Worm (Caenorhabditis elegans): Measurements from ENCODE around the gene F13B6.1.
A peak's percentile ranks its signal among the peaks of the same experiment; 100 is the strongest.

Gene F13B6.1

ce11 chrIV:7478134-7478533, 21.8 kb downstream of the F13B6.1 start, which contains the start of gene rod-1:
Gene rod-1, plus strand, starts transcription at chrIV:7478452.
- TF ChIP-seq W03F9.2 (tag; optimal IDR thresholded peaks at IDR 0.05) (no peak), dao-5 (tag; optimal IDR thresholded peaks at IDR 0.05) (no peak), him-1 (tag; optimal IDR thresholded peaks at IDR 0.05) (no peak)

- TF ChIP-seq dao-5 (tag; optimal IDR thresholded peaks at IDR 0.05) (no peak), him-1 (tag; optimal IDR thresholded peaks at IDR 0.05) (no peak), W03F9.2 (tag; optimal IDR thresholded peaks at IDR 0.05) (no peak)
These were observed 30.0 kb downstream of the F13B6.1 start, which contains the start of the genes his-61 and his-62 for ce11 chrIV:7486201-7486947. Gene his-61, minus strand, starts transcription at chrIV:7486217. Gene his-62, plus strand, starts transcription at chrIV:7486545.

- TF ChIP-seq dao-5 (tag; optimal IDR thresholded peaks at IDR 0.05) (peak; percentile 12), W03F9.2 (tag; optimal IDR thresholded peaks at IDR 0.05) (no peak)
These were observed 31.5 kb downstream of the F13B6.1 start, which contains the start of the genes his-60 and his-59 for ce11 chrIV:7487554-7488456. Gene his-60, minus strand, starts transcription at chrIV:7487992. Gene his-59, plus strand, starts transcription at chrIV:7488249.

- TF ChIP-seq W03F9.2 (tag; optimal IDR thresholded peaks at IDR 0.05) (no peak), him-1 (tag; optimal IDR thresholded peaks at IDR 0.05) (no peak), dao-5 (tag; optimal IDR thresholded peaks at IDR 0.05) (no peak)
These were observed 32.1 kb downstream of the F13B6.1 start for ce11 chrIV:7488457-7488783.

- no peak for TF ChIP-seq him-1 (tag; optimal IDR thresholded peaks at IDR 0.05)
- TF ChIP-seq W03F9.2 (tag; optimal IDR thresholded peaks at IDR 0.05), result no peak
- no peak for TF ChIP-seq dao-5 (tag; optimal IDR thresholded peaks at IDR 0.05)
These were observed 35.1 kb downstream of the F13B6.1 start, which contains the start of gene F55G1.1 for ce11 chrIV:7491464-7491863. Gene F55G1.1, plus strand, starts transcription at chrIV:7491764.

ce11 chrIV:7497205-7497604, 40.9 kb downstream of the F13B6.1 start:
- TF ChIP-seq W03F9.2 (tag; optimal IDR thresholded peaks at IDR 0.05), result no peak
- TF ChIP-seq him-1 (tag; optimal IDR thresholded peaks at IDR 0.05), result no peak
- TF ChIP-seq dao-5 (tag; optimal IDR thresholded peaks at IDR 0.05), result no peak

- TF ChIP-seq dao-5 (tag; optimal IDR thresholded peaks at IDR 0.05) (no peak), him-1 (tag; optimal IDR thresholded peaks at IDR 0.05) (no peak), W03F9.2 (tag; optimal IDR thresholded peaks at IDR 0.05) (no peak)
These were observed 41.4 kb downstream of the F13B6.1 start, which contains the start of gene egas-4 for ce11 chrIV:7497750-7498149. Gene egas-4, minus strand, starts transcription at chrIV:7497850.

ce11 chrIV:7499302-7499701, 43.0 kb downstream of the F13B6.1 start:
- TF ChIP-seq dao-5 (tag; optimal IDR thresholded peaks at IDR 0.05) (no peak), him-1 (tag; optimal IDR thresholded peaks at IDR 0.05) (no peak), W03F9.2 (tag; optimal IDR thresholded peaks at IDR 0.05) (no peak)

ce11 chrIV:7500924-7501323, 44.6 kb downstream of the F13B6.1 start:
- TF ChIP-seq dao-5 (tag; optimal IDR thresholded peaks at IDR 0.05) (no peak), him-1 (tag; optimal IDR thresholded peaks at IDR 0.05) (no peak), W03F9.2 (tag; optimal IDR thresholded peaks at IDR 0.05) (no peak)

ce11 chrIV:7501337-7501736, 45.0 kb downstream of the F13B6.1 start, which contains the start of gene F55G1.15:
Gene F55G1.15, minus strand, starts transcription at chrIV:7501437.
- TF ChIP-seq W03F9.2 (tag; optimal IDR thresholded peaks at IDR 0.05), result no peak
- TF ChIP-seq dao-5 (tag; optimal IDR thresholded peaks at IDR 0.05), result no peak
- no peak for TF ChIP-seq him-1 (tag; optimal IDR thresholded peaks at IDR 0.05)

- TF ChIP-seq W03F9.2 (tag; optimal IDR thresholded peaks at IDR 0.05) (no peak), dao-5 (tag; optimal IDR thresholded peaks at IDR 0.05) (no peak), him-1 (tag; optimal IDR thresholded peaks at IDR 0.05) (no peak)
These were observed 47.0 kb downstream of the F13B6.1 start, which contains the start of gene glt-6 for ce11 chrIV:7503322-7503721. Gene glt-6, plus strand, starts transcription at chrIV:7503622.

- TF ChIP-seq dao-5 (tag; optimal IDR thresholded peaks at IDR 0.05) (no peak), him-1 (tag; optimal IDR thresholded peaks at IDR 0.05) (no peak), W03F9.2 (tag; optimal IDR thresholded peaks at IDR 0.05) (no peak)
These were observed 49.7 kb downstream of the F13B6.1 start for ce11 chrIV:7505866-7506488.

- no peak for TF ChIP-seq him-1 (tag; optimal IDR thresholded peaks at IDR 0.05)
- TF ChIP-seq dao-5 (tag; optimal IDR thresholded peaks at IDR 0.05), result no peak
- no peak for TF ChIP-seq W03F9.2 (tag; optimal IDR thresholded peaks at IDR 0.05)
These were observed 50.4 kb downstream of the F13B6.1 start for ce11 chrIV:7506711-7507110.

Data from whole organism, L4/young adult.